Fruit fly (Drosophila melanogaster) whole organism, embryonic: Measurements from ENCODE around the gene CG17207.

Source experiments
- Ada2b ChIP-seq: fragments of 200-800 bp; sonication (Bioruptor generic); IDR thresholded peaks from 2 replicates; pipeline ENCODE4 v1.3.6; 2022; ENCODE audit warnings: missing biosample characterization, missing genetic modification characterization
- B-H2 ChIP-seq: fragments of 200-800 bp; sonication (Bioruptor generic); optimal IDR thresholded peaks from 2 replicates; lab custom pipeline; 2018; ENCODE audit warnings: missing biosample characterization, mild to moderate bottlenecking, missing genetic modification characterization
- Bgb ChIP-seq: fragments of 200-800 bp; sonication (Bioruptor generic); IDR thresholded peaks from 2 replicates; pipeline ENCODE4 v1.3.6; 2022; ENCODE audit warnings: missing biosample characterization, missing genetic modification characterization; ENCODE audit not compliant: partially characterized antibody
- Blimp-1 ChIP-seq: fragments of 200-800 bp; sonication (Bioruptor generic); optimal IDR thresholded peaks from 3 replicates; lab custom pipeline; 2018; ENCODE audit warnings: missing biosample characterization, missing genetic modification characterization, mild to moderate bottlenecking, moderate library complexity, missing genetic modification reagents
- CG12391 ChIP-seq: fragments of 200-800 bp; sonication (Bioruptor generic); optimal IDR thresholded peaks from 3 replicates; lab custom pipeline; 2018; ENCODE audit warnings: missing biosample characterization, mild to moderate bottlenecking, missing genetic modification characterization, moderate library complexity
- CG12769 ChIP-seq: fragments of 200-800 bp; sonication (Bioruptor generic); optimal IDR thresholded peaks from 2 replicates; lab custom pipeline; 2019; ENCODE audit warnings: missing biosample characterization, mild to moderate bottlenecking, missing genetic modification characterization, moderate library complexity
- CG12942 ChIP-seq: fragments of 200-800 bp; sonication (Bioruptor generic); optimal IDR thresholded peaks from 3 replicates; lab custom pipeline; 2016; ENCODE audit warnings: missing biosample characterization, missing genetic modification characterization
- CG13296 ChIP-seq: fragments of 200-800 bp; sonication (Bioruptor generic); optimal IDR thresholded peaks from 3 replicates; lab custom pipeline; 2018; ENCODE audit warnings: missing biosample characterization, mild to moderate bottlenecking, missing genetic modification characterization
- CG13894 ChIP-seq: fragments of 200-800 bp; sonication (Bioruptor generic); optimal IDR thresholded peaks from 3 replicates; lab custom pipeline; 2018; ENCODE audit warnings: missing biosample characterization, mild to moderate bottlenecking, missing genetic modification characterization, moderate library complexity
- CG17802 ChIP-seq: fragments of 200-800 bp; sonication (Bioruptor generic); optimal IDR thresholded peaks from 2 replicates; lab custom pipeline; 2018; ENCODE audit warnings: missing biosample characterization, mild to moderate bottlenecking, missing genetic modification characterization, moderate library complexity
- CG3407 ChIP-seq: fragments of 200-800 bp; sonication (Bioruptor generic); optimal IDR thresholded peaks from 2 replicates; lab custom pipeline; 2018; ENCODE audit warnings: missing biosample characterization, mild to moderate bottlenecking, missing genetic modification characterization
- CG4424 ChIP-seq: fragments of 200-800 bp; sonication (Bioruptor generic); optimal IDR thresholded peaks from 3 replicates; lab custom pipeline; 2016; ENCODE audit warnings: missing biosample characterization, missing genetic modification characterization
- CG5245 ChIP-seq: fragments of 200-800 bp; sonication (Bioruptor generic); optimal IDR thresholded peaks from 3 replicates; lab custom pipeline; 2016; ENCODE audit warnings: missing biosample characterization, missing genetic modification characterization
- CG6854 ChIP-seq: fragments of 200-800 bp; sonication (Bioruptor generic); optimal IDR thresholded peaks from 3 replicates; lab custom pipeline; 2017; ENCODE audit warnings: missing biosample characterization, mild to moderate bottlenecking, missing genetic modification characterization
- CG7987 ChIP-seq: fragments of 200-800 bp; sonication (Bioruptor generic); optimal IDR thresholded peaks from 2 replicates; lab custom pipeline; 2018; ENCODE audit warnings: missing biosample characterization, mild to moderate bottlenecking, missing genetic modification characterization, moderate library complexity
- Dbx ChIP-seq: fragments of 200-800 bp; sonication (Bioruptor generic); IDR thresholded peaks from 3 replicates; pipeline ENCODE4 v1.3.6; 2022; ENCODE audit warnings: missing biosample characterization, missing genetic modification characterization
- Deaf1 ChIP-seq: fragments of 200-800 bp; optimal IDR thresholded peaks from 3 replicates; lab custom pipeline; 2019; ENCODE audit warnings: missing biosample characterization, mild to moderate bottlenecking, missing genetic modification characterization, moderate library complexity
- Ets65A ChIP-seq: fragments of 200-800 bp; sonication (Bioruptor generic); peaks from one replicate; lab custom pipeline; 2016; ENCODE audit warnings: missing biosample characterization, missing genetic modification characterization
- Fer2 ChIP-seq: fragments of 200-800 bp; sonication (Bioruptor generic); optimal IDR thresholded peaks from 2 replicates; lab custom pipeline; 2018; ENCODE audit warnings: missing biosample characterization, mild to moderate bottlenecking, missing genetic modification characterization, moderate library complexity
- Hey ChIP-seq: fragments of 200-800 bp; sonication (Bioruptor generic); optimal IDR thresholded peaks from 3 replicates; lab custom pipeline; 2018; ENCODE audit warnings: missing biosample characterization, mild to moderate bottlenecking, missing genetic modification characterization
- Hr78 ChIP-seq, 2 experiments: fragments of 200-800 bp in 1 of 2; fragments of >200 bp in 1 of 2; sonication (Bioruptor generic) in 1 of 2; optimal IDR thresholded peaks; 2 replicates each; lab custom pipeline; 2017 to 2019; ENCODE audit warnings: missing biosample characterization in 2 of 2, missing genetic modification characterization in 2 of 2, mild to moderate bottlenecking in 1 of 2, moderate library complexity in 1 of 2
- Lpt ChIP-seq: fragments of >200 bp; optimal IDR thresholded peaks from 2 replicates; lab custom pipeline; 2018; ENCODE audit warnings: missing biosample characterization, missing genetic modification characterization
- MTF-1 ChIP-seq: fragments of 200-800 bp; sonication (Bioruptor generic); optimal IDR thresholded peaks from 2 replicates; lab custom pipeline; 2018; ENCODE audit warnings: missing biosample characterization, mild to moderate bottlenecking, missing genetic modification characterization, borderline replicate concordance
- Max ChIP-seq: fragments of 200-800 bp; sonication (Bioruptor generic); optimal IDR thresholded peaks from 2 replicates; lab custom pipeline; 2016; ENCODE audit warnings: missing biosample characterization, mild to moderate bottlenecking, missing genetic modification characterization
- Myb ChIP-seq: fragments of 200-800 bp; sonication (Bioruptor generic); optimal IDR thresholded peaks from 2 replicates; lab custom pipeline; 2016; ENCODE audit warnings: missing biosample characterization, missing genetic modification characterization
- Ssrp ChIP-seq: fragments of 200-800 bp; sonication (Bioruptor generic); optimal IDR thresholded peaks from 2 replicates; lab custom pipeline; 2018; ENCODE audit warnings: missing biosample characterization, mild to moderate bottlenecking, missing genetic modification characterization, moderate library complexity
- bbx ChIP-seq: fragments of 200-800 bp; sonication (Bioruptor generic); IDR thresholded peaks from 2 replicates; pipeline ENCODE4 v1.3.6; 2022; ENCODE audit warnings: missing biosample characterization, missing genetic modification characterization; ENCODE audit not compliant: partially characterized antibody
- chinmo ChIP-seq: fragments of 200-800 bp; sonication (Bioruptor generic); IDR thresholded peaks from 4 replicates; pipeline ENCODE4 v1.3.6; 2022; ENCODE audit warnings: missing biosample characterization, missing genetic modification characterization; ENCODE audit not compliant: partially characterized antibody
- exex ChIP-seq: fragments of 200-800 bp; sonication (Bioruptor generic); optimal IDR thresholded peaks from 4 replicates; lab custom pipeline; 2018; ENCODE audit warnings: missing biosample characterization, mild to moderate bottlenecking, missing genetic modification characterization, moderate library complexity
- fd102C ChIP-seq: fragments of 200-800 bp; sonication (Bioruptor generic); optimal IDR thresholded peaks from 2 replicates; lab custom pipeline; 2018; ENCODE audit warnings: missing biosample characterization, mild to moderate bottlenecking, missing genetic modification characterization, moderate library complexity
- ftz-f1 ChIP-seq: fragments of 200-800 bp; sonication (Bioruptor generic); optimal IDR thresholded peaks from 2 replicates; lab custom pipeline; 2016; ENCODE audit warnings: missing biosample characterization, missing genetic modification characterization
- grn ChIP-seq: fragments of 200-800 bp; sonication (Bioruptor generic); optimal IDR thresholded peaks from 3 replicates; lab custom pipeline; 2017; ENCODE audit warnings: missing biosample characterization, missing genetic modification characterization
- jigr1 ChIP-seq: fragments of 200-800 bp; sonication (Bioruptor generic); IDR thresholded peaks from 3 replicates; pipeline ENCODE4 v1.3.6; 2022; ENCODE audit warnings: missing biosample characterization, missing genetic modification characterization
- mirr ChIP-seq: fragments of 200-800 bp; sonication (Bioruptor generic); optimal IDR thresholded peaks from 3 replicates; lab custom pipeline; 2018; ENCODE audit warnings: missing biosample characterization, mild to moderate bottlenecking, missing genetic modification characterization
- oc ChIP-seq: fragments of 200-800 bp; sonication (Bioruptor generic); optimal IDR thresholded peaks from 2 replicates; lab custom pipeline; 2018; ENCODE audit warnings: missing biosample characterization, mild to moderate bottlenecking, missing genetic modification characterization, moderate library complexity
- odd ChIP-seq: fragments of 200-800 bp; sonication (Bioruptor generic); optimal IDR thresholded peaks from 2 replicates; lab custom pipeline; 2017; ENCODE audit warnings: missing biosample characterization, mild to moderate bottlenecking, missing genetic modification characterization
- phol ChIP-seq: fragments of 200-800 bp; sonication (Bioruptor generic); optimal IDR thresholded peaks from 3 replicates; lab custom pipeline; 2018; ENCODE audit warnings: missing biosample characterization, mild to moderate bottlenecking, missing genetic modification characterization, moderate library complexity
- sug ChIP-seq: fragments of 200-800 bp; optimal IDR thresholded peaks from 2 replicates; lab custom pipeline; 2019; ENCODE audit warnings: missing biosample characterization, mild to moderate bottlenecking, missing genetic modification characterization, moderate library complexity
- tna ChIP-seq: fragments of 200-800 bp; sonication (Bioruptor generic); IDR thresholded peaks from 2 replicates; pipeline ENCODE4 v1.3.6; 2022; ENCODE audit warnings: missing biosample characterization, missing genetic modification characterization; ENCODE audit not compliant: partially characterized antibody
- tup ChIP-seq: fragments of 200-800 bp; sonication (Bioruptor generic); optimal IDR thresholded peaks from 2 replicates; lab custom pipeline; 2016; ENCODE audit warnings: missing biosample characterization, mild to moderate bottlenecking, missing genetic modification characterization, moderate library complexity
- unc-4 ChIP-seq: fragments of 200-800 bp; sonication (Bioruptor generic); IDR thresholded peaks from 2 replicates; pipeline ENCODE4 v1.3.6; 2022; ENCODE audit warnings: missing biosample characterization, missing genetic modification characterization; ENCODE audit not compliant: partially characterized antibody
- usp ChIP-seq: fragments of >200 bp; optimal IDR thresholded peaks from 2 replicates; lab custom pipeline; 2017; ENCODE audit warnings: missing biosample characterization, missing genetic modification characterization

The CG17207 gene

DNA sequence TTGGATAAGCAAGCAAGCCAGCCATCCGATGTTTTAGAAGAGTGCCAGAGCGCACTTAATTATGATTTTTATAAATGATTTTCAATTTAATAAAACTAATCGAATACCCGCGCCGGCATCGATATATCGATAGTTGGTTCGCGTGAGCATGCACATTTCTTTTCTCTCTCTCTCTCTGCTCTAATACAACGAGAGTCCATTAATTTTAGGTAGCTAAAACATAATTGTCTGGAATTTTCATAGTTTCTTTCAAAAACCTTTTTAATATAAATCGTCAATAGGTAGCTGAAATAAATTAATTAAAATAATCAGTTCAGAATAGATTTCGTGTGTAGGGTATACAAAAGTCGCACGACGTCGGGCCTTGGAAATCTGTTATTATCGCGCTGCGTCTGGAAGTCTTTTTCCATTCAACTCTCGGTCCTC lies 10.0 kb upstream of the CG17207 start, which contains the start of gene CG18549 (continued):
- TF ChIP-seq phol (peak; percentile 100), Myb (GFP tag; lab: Kevin White, UChicago) (peak; percentile 92), oc (tag; lab: Kevin White, UChicago) (peak; percentile 100), CG12769 (tag; lab: Kevin White, UChicago) (peak; percentile 99), Max (peak; percentile 100), Ada2b (GFP tag; lab: Robert Waterston, UW) (peak; percentile 100), Lpt (GFP tag; lab: Kevin White, UChicago) (no peak), CG13296 (GFP tag; lab: Kevin White, UChicago) (peak; percentile 100)

- TF ChIP-seq Ets65A (GFP tag; lab: Kevin White, UChicago) (peak; percentile 92), Blimp-1 (no peak)
Observed at dm6 chr3R:12448344-12448743, 9.4 kb upstream of the CG17207 start.

DNA sequence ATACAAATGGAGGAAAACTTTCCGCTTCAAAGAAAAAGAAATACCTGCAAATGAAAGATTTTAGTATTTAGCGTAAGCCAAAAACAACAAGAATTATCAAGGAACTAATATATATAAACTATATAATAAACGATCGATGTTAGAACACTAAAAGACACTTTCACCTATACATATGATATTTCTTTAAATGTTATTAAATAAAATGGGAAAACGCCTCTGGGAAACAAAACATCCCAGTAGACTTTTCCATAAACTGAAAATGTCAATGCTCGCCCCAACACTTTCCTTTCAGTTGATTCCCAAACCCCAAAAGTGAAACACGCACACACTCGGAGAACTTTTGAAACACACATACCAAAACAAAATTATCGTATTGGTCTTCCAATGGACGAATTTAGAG lies 8.4 kb upstream of the CG17207 start, which contains the start of gene vrs:
vrs (plus strand) TSS at position 301 of the 400 bp plus-strand sequence.
- no peak for TF ChIP-seq Fer2 (tag; lab: Kevin White, UChicago)
- TF ChIP-seq jigr1 (GFP tag; lab: Robert Waterston, UW) = no peak
- no peak for TF ChIP-seq exex (tag; lab: Kevin White, UChicago)
- TF ChIP-seq Ssrp (tag; lab: Kevin White, UChicago) = no peak
- no peak for TF ChIP-seq CG12391 (tag; lab: Kevin White, UChicago)
- TF ChIP-seq CG12942 (GFP tag; lab: Kevin White, UChicago) = no peak
- no peak for TF ChIP-seq tup (GFP tag; lab: Kevin White, UChicago)
- no peak for TF ChIP-seq CG6854 (GFP tag; lab: Kevin White, UChicago)
- no peak for TF ChIP-seq Hey (tag; lab: Kevin White, UChicago)
- TF ChIP-seq CG4424 (GFP tag; lab: Kevin White, UChicago) = no peak

dm6 chr3R:12445468-12445867 lies 6.5 kb upstream of the CG17207 start:
- peak; percentile 29 for TF ChIP-seq CG7987
- no peak for TF ChIP-seq MTF-1 (GFP tag; lab: Kevin White, UChicago)
- TF ChIP-seq CG3407 (GFP tag; lab: Kevin White, UChicago) = no peak
- peak; percentile 12 for TF ChIP-seq exex (tag; lab: Kevin White, UChicago)

DNA sequence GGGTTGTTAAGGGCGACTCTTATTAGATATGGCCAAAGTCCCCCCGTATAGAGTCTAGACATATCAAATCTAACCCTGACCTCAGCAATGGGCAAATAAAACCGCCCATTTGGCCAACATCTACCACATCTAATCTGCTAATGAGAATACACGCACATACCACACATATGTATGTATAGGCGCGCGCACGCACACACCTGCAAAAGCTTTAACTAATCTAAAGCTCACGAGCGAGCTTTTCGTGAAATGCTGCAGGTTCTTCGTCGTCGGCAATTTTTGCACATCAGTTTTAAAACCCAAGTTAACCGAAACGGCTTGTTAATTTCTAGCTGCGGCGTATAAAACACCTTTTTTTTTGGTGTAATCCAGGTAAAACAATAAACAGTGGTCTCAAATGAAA lies 4.8 kb upstream of the CG17207 start:
- TF ChIP-seq sug (tag; lab: Kevin White, UChicago) = peak; percentile 20
- no peak for TF ChIP-seq CG17802 (tag; lab: Kevin White, UChicago)
- peak; percentile 89; the same call in 3 of the 4 replicates for TF ChIP-seq chinmo
- TF ChIP-seq Hr78 (GFP tag; optimal IDR thresholded peaks at IDR 0.05; lab: Kevin White, UChicago) = peak in 1 of 2 experiments; percentile 12
- TF ChIP-seq fd102C (GFP tag; lab: Kevin White, UChicago) = no peak
- TF ChIP-seq B-H2 = peak; percentile 49
- no peak for TF ChIP-seq usp
- TF ChIP-seq Deaf1 = peak; percentile 60
- TF ChIP-seq tna = 0 out of 2 replicates have a peak, but pooled peaks have one; percentile 37
- TF ChIP-seq mirr (GFP tag; lab: Kevin White, UChicago) = peak; percentile 60
- TF ChIP-seq grn (GFP tag; lab: Kevin White, UChicago) = peak; percentile 55
- no peak for TF ChIP-seq CG5245 (GFP tag; lab: Kevin White, UChicago)
- TF ChIP-seq odd (GFP tag; lab: Kevin White, UChicago) = no peak
- peak; percentile 27 for TF ChIP-seq ftz-f1 (GFP tag; lab: Kevin White, UChicago)
- TF ChIP-seq CG13894 (tag; lab: Kevin White, UChicago) = peak; percentile 30
- peak; percentile 20; the same call in 1 of the 2 replicates for TF ChIP-seq Bgb (GFP tag; lab: Robert Waterston, UW)
- 0 out of 2 replicates have a peak, but pooled peaks have one; percentile 6 for TF ChIP-seq bbx (GFP tag; lab: Robert Waterston, UW)
- TF ChIP-seq Dbx = no peak
- TF ChIP-seq unc-4 = peak; percentile 18; the same call in 1 of the 2 replicates
